Worm (Caenorhabditis elegans): ENCODE results near the gene F28H7.8.
A peak's percentile ranks its signal among the peaks of the same experiment; 100 is the strongest.

The F28H7.8 gene

DNA sequence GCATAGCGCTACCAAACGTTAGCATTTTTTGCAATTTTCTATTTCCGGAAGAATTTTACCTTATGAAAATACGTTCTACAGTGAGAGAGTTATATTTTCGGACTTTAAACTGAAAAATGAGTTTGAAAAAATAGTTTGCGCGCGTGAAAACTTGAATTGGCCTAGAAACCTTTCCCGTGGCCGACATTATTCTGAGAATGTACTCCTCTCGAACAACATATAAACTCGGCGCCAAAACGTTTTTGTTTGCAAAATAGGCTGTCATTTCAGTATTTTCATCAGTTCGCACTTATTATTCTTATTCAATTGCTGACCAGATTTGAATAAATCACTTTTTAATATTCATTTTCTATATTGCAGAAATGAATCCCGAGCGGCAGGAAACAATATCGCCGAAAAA, 22.0 kb upstream of the F28H7.8 start, which contains the start of the genes mre-11 and wdr-5.3:
mre-11 (minus strand) TSS at position 113 of the 400 bp plus-strand sequence.
wdr-5.3 (plus strand) TSS at position 361 of the 400 bp plus-strand sequence.
- no peak for TF ChIP-seq hrde-1 (tag; optimal IDR thresholded peaks at IDR 0.05; ENCODE audit: borderline replicate concordance)
- peak; percentile 60 for TF ChIP-seq lsl-1 (GFP tag; optimal IDR thresholded peaks at IDR 0.05)
- TF ChIP-seq madf-10 (tag; optimal IDR thresholded peaks at IDR 0.05) = no peak
- no peak for TF ChIP-seq unc-62 (GFP tag; optimal IDR thresholded peaks at IDR 0.05)
- peak; percentile 25; the same call in 1 of the 2 replicates for TF ChIP-seq F33H1.4 (GFP tag; IDR thresholded peaks at IDR 0.05)
- peak; percentile 8 for TF ChIP-seq him-1 (tag; optimal IDR thresholded peaks at IDR 0.05)
- peak; percentile 70 for TF ChIP-seq ZK185.1 (tag; optimal IDR thresholded peaks at IDR 0.05; ENCODE audit: poor library complexity, severe bottlenecking)
- no peak for TF ChIP-seq somi-1 (GFP tag; optimal IDR thresholded peaks at IDR 0.05)
- no peak for TF ChIP-seq chd-7 (tag; optimal IDR thresholded peaks at IDR 0.05)
- TF ChIP-seq B0019.2 (GFP tag; conservative IDR thresholded peaks at IDR 0.05) = no peak
- TF ChIP-seq lin-54 (GFP tag; optimal IDR thresholded peaks at IDR 0.05) = peak; percentile 80
- TF ChIP-seq sptf-2 (GFP tag; optimal IDR thresholded peaks at IDR 0.05) = no peak
- peak; percentile 14 for TF ChIP-seq tlf-1 (GFP tag; optimal IDR thresholded peaks at IDR 0.05)
- TF ChIP-seq dpl-1 (GFP tag; optimal IDR thresholded peaks at IDR 0.05) = peak; percentile 58
- TF ChIP-seq nhr-27 (tag; optimal IDR thresholded peaks at IDR 0.05) = no peak
- no peak for TF ChIP-seq nfya-1 (tag; optimal IDR thresholded peaks at IDR 0.05; ENCODE audit: borderline replicate concordance, insufficient read depth)
- no peak for TF ChIP-seq let-607 (tag; optimal IDR thresholded peaks at IDR 0.05)
- no peak for TF ChIP-seq lin-26 (GFP tag; IDR thresholded peaks at IDR 0.05)
- no peak for TF ChIP-seq lag-1 (GFP tag; IDR thresholded peaks at IDR 0.05)
- peak; percentile 45; the same call in 1 of the 2 replicates for TF ChIP-seq B0336.3 (GFP tag; IDR thresholded peaks at IDR 0.05)
- TF ChIP-seq nhr-179 (tag; optimal IDR thresholded peaks at IDR 0.05) = no peak
- peak; percentile 51; the same call in 1 of the 2 replicates for TF ChIP-seq ztf-6 (GFP tag; IDR thresholded peaks at IDR 0.05)
- no peak for TF ChIP-seq aptf-3 (GFP tag; IDR thresholded peaks at IDR 0.05)
- no peak for TF ChIP-seq F10E7.11 (tag; optimal IDR thresholded peaks at IDR 0.05)
- no peak for TF ChIP-seq zfh-2 (GFP tag; conservative IDR thresholded peaks at IDR 0.05)
- TF ChIP-seq Y67H2A.10 (GFP tag; conservative IDR thresholded peaks at IDR 0.05) = no peak
- TF ChIP-seq fkh-3 (tag; optimal IDR thresholded peaks at IDR 0.05) = no peak
- TF ChIP-seq mel-28 (tag; optimal IDR thresholded peaks at IDR 0.05; ENCODE audit: borderline replicate concordance) = no peak
- TF ChIP-seq K11D2.4 (GFP tag; IDR thresholded peaks at IDR 0.05) = no peak
- no peak for TF ChIP-seq zim-3 (tag; optimal IDR thresholded peaks at IDR 0.05)
- TF ChIP-seq lir-1 (GFP tag; conservative IDR thresholded peaks at IDR 0.05) = peak; percentile 21; the same call in 1 of the 2 replicates
- no peak for TF ChIP-seq ama-1 (optimal IDR thresholded peaks at IDR 0.05)
- no peak for TF ChIP-seq ama-1 (GFP tag; optimal IDR thresholded peaks at IDR 0.05)
- TF ChIP-seq F39B2.1 (GFP tag; IDR thresholded peaks at IDR 0.05) = no peak
- TF ChIP-seq mes-4 (tag; optimal IDR thresholded peaks at IDR 0.05) = no peak
- no peak for TF ChIP-seq F37B4.10 (GFP tag; IDR thresholded peaks at IDR 0.05)
- no peak for TF ChIP-seq ccch-3 (GFP tag; optimal IDR thresholded peaks at IDR 0.05)
- no peak for TF ChIP-seq akir-1 (GFP tag; optimal IDR thresholded peaks at IDR 0.05)
- no peak for TF ChIP-seq ztf-26 (tag; optimal IDR thresholded peaks at IDR 0.05)
- no peak for TF ChIP-seq ceh-58 (GFP tag; IDR thresholded peaks at IDR 0.05)
- peak; percentile 21; the same call in 1 of the 2 replicates for TF ChIP-seq hmg-1.2 (GFP tag; IDR thresholded peaks at IDR 0.05)
- TF ChIP-seq T07F8.4 (tag; optimal IDR thresholded peaks at IDR 0.05) = no peak
- no peak for TF ChIP-seq Y56A3A.18 (GFP tag; IDR thresholded peaks at IDR 0.05)
- no peak for TF ChIP-seq rpc-1 (optimal IDR thresholded peaks at IDR 0.05)
- no peak for TF ChIP-seq rpc-1 (tag; optimal IDR thresholded peaks at IDR 0.05)
- no peak for TF ChIP-seq dpff-1 (tag; optimal IDR thresholded peaks at IDR 0.05)
- no peak for TF ChIP-seq Y53F4B.3 (GFP tag; IDR thresholded peaks at IDR 0.05)
- no peak for TF ChIP-seq nhr-90 (tag; optimal IDR thresholded peaks at IDR 0.05)
- TF ChIP-seq F57C9.4 (tag; optimal IDR thresholded peaks at IDR 0.05) = no peak
- TF ChIP-seq nhr-80 (tag; optimal IDR thresholded peaks at IDR 0.05) = no peak
- TF ChIP-seq sdz-38 (tag; optimal IDR thresholded peaks at IDR 0.05) = no peak
